Fruit fly (Drosophila melanogaster): Measurements from ENCODE around the gene CG33286.

DNA sequence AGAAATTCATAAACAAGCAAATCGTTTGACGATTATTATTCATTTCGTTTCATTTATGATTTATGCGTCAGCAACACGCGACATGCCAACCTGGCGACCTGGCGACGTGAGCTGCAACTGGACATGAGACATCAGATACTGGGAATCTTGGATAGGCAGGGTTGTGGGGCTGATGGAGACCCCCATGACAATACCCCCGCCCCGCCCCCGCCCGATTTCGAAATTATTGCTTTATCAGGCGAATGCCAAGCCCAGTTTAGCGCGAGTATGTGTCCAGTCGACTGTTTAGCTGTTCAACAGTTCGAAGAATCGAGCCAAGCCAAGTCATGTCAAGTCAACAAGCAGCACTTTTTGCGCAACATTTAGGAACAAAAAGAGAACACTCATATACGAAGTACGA lies 27.6 kb downstream of the CG33286 start:
- no peak for TF ChIP-seq CG8478 (optimal IDR thresholded peaks at IDR 0.05)
- no peak for TF ChIP-seq psq (optimal IDR thresholded peaks at IDR 0.05)

All from whole organism.